Worm (Caenorhabditis elegans): ENCODE data around the gene vep-2.

vep-2 gene

ce11 chrX:3618842-3619241, 9.3 kb upstream of the vep-2 start:
- TF ChIP-seq madf-9 (GFP tag; conservative IDR thresholded peaks at IDR 0.05) (no peak), lim-7 (GFP tag; IDR thresholded peaks at IDR 0.05) (no peak), mdt-29 (GFP tag; IDR thresholded peaks at IDR 0.05) (no peak), ceh-82 (tag; optimal IDR thresholded peaks at IDR 0.05) (no peak), duxl-1 (tag; optimal IDR thresholded peaks at IDR 0.05; ENCODE audit: poor library complexity) (no peak), daf-19 (GFP tag; conservative IDR thresholded peaks at IDR 0.05) (no peak), pqm-1 (tag; optimal IDR thresholded peaks at IDR 0.05) (no peak), nhr-10 (tag; optimal IDR thresholded peaks at IDR 0.05) (no peak), cey-2 (tag; optimal IDR thresholded peaks at IDR 0.05; ENCODE audit: borderline replicate concordance, insufficient read depth) (no peak)

ce11 chrX:3623162-3623561, 5.0 kb upstream of the vep-2 start, which contains the start of gene C18B2.2:
TSS of gene C18B2.2 (plus strand) at chrX:3623462.
- TF ChIP-seq aha-1 (tag), result peak; percentile 61
- no peak for TF ChIP-seq nhr-41 (GFP tag; IDR thresholded peaks at IDR 0.05)
- TF ChIP-seq aly-2 (tag; optimal IDR thresholded peaks at IDR 0.05), result no peak
- TF ChIP-seq dmd-8 (GFP tag; IDR thresholded peaks at IDR 0.05), result no peak

ce11 chrX:3625599-3625998, 2.5 kb upstream of the vep-2 start:
- TF ChIP-seq hlh-30 (tag; optimal IDR thresholded peaks at IDR 0.05; ENCODE audit: insufficient read depth) (no peak), unc-62 (GFP tag; optimal IDR thresholded peaks at IDR 0.05 in 1 of 2) (peak in 1 of 2 experiments; percentile 54), unc-62 (tag; optimal IDR thresholded peaks at IDR 0.05) (no peak)

ce11 chrX:3630090-3630489, 2.0 kb downstream of the vep-2 start:
- TF ChIP-seq lim-7 (GFP tag; IDR thresholded peaks at IDR 0.05), result no peak
- TF ChIP-seq F26F4.8 (GFP tag; conservative IDR thresholded peaks at IDR 0.05), result no peak
- TF ChIP-seq ceh-44 (GFP tag; IDR thresholded peaks at IDR 0.05), result no peak
- TF ChIP-seq sdz-12 (GFP tag; optimal IDR thresholded peaks at IDR 0.05), result no peak
- no peak for TF ChIP-seq lin-29 (GFP tag; IDR thresholded peaks at IDR 0.05)
- no peak for TF ChIP-seq ces-1 (GFP tag; optimal IDR thresholded peaks at IDR 0.05)
- no peak for TF ChIP-seq Y5F2A.4 (GFP tag; optimal IDR thresholded peaks at IDR 0.05)
- peak; percentile 58 for TF ChIP-seq aha-1 (tag)
- TF ChIP-seq unc-62 (GFP tag; optimal IDR thresholded peaks at IDR 0.05 in 1 of 2), result peak in 1 of 2 experiments; percentile 93
- TF ChIP-seq unc-62 (tag; optimal IDR thresholded peaks at IDR 0.05), result no peak
- no peak for TF ChIP-seq skn-1 (tag; optimal IDR thresholded peaks at IDR 0.05)

- 0 out of 2 replicates have a peak, but pooled peaks have one; percentile 11 for TF ChIP-seq ZK337.2 (GFP tag; IDR thresholded peaks at IDR 0.05)
- peak; percentile 66 for TF ChIP-seq lim-7 (GFP tag; IDR thresholded peaks at IDR 0.05)
- TF ChIP-seq nhr-41 (GFP tag; IDR thresholded peaks at IDR 0.05), result peak; percentile 53; the same call in 1 of the 2 replicates
- 0 out of 2 replicates have a peak, but pooled peaks have one; percentile 10 for TF ChIP-seq F26F4.8 (GFP tag; conservative IDR thresholded peaks at IDR 0.05)
- peak; percentile 49 for TF ChIP-seq vab-7 (GFP tag; IDR thresholded peaks at IDR 0.05)
- TF ChIP-seq ZK546.5 (tag; optimal IDR thresholded peaks at IDR 0.05), result no peak
- no peak for TF ChIP-seq T26A8.4 (GFP tag; IDR thresholded peaks at IDR 0.05)
- peak; percentile 13; the same call in 1 of the 2 replicates for TF ChIP-seq snpc-1.2 (GFP tag; IDR thresholded peaks at IDR 0.05)
- peak; percentile 7; the same call in 1 of the 2 replicates for TF ChIP-seq ceh-44 (GFP tag; IDR thresholded peaks at IDR 0.05)
- peak in 1 of 2 experiments; percentile 56; a peak in 1 of 4 replicates for TF ChIP-seq madf-5 (GFP tag; IDR thresholded peaks at IDR 0.05)
- TF ChIP-seq arid-1 (GFP tag; conservative IDR thresholded peaks at IDR 0.05), result 0 out of 2 replicates have a peak, but pooled peaks have one; percentile 3
- TF ChIP-seq tag-97 (GFP tag; IDR thresholded peaks at IDR 0.05), result peak; percentile 47; the same call in 1 of the 2 replicates
- peak; percentile 79; the same call in 1 of the 2 replicates for TF ChIP-seq D1046.2 (GFP tag; IDR thresholded peaks at IDR 0.05)
- 0 out of 2 replicates have a peak, but pooled peaks have one; percentile 20 for TF ChIP-seq dmd-8 (GFP tag; IDR thresholded peaks at IDR 0.05)
- no peak for TF ChIP-seq nhr-48 (tag; optimal IDR thresholded peaks at IDR 0.05)
- TF ChIP-seq Y5F2A.4 (GFP tag; optimal IDR thresholded peaks at IDR 0.05), result no peak
- peak; percentile 77; the same call in 1 of the 2 replicates for TF ChIP-seq Y75B8A.6 (GFP tag; IDR thresholded peaks at IDR 0.05)
- TF ChIP-seq Y48G9A.11 (GFP tag; IDR thresholded peaks at IDR 0.05), result peak; percentile 56
- 0 out of 2 replicates have a peak, but pooled peaks have one; percentile 37 for TF ChIP-seq saeg-2 (GFP tag; IDR thresholded peaks at IDR 0.05)
- TF ChIP-seq duxl-1 (tag; optimal IDR thresholded peaks at IDR 0.05; ENCODE audit: poor library complexity), result no peak
Measured at ce11 chrX:3631550-3631949, 3.4 kb downstream of the vep-2 start.
